Worm (Caenorhabditis elegans): ENCODE results near the gene cut-1.
A peak's percentile ranks its signal among the peaks of the same experiment; 100 is the strongest.

ce11 chrII:11283013-11283412 is 14.1 kb downstream of the cut-1 start:
- TF ChIP-seq ztf-11 (tag; optimal IDR thresholded peaks at IDR 0.05) (no peak), nhr-237 (tag; optimal IDR thresholded peaks at IDR 0.05) (no peak), nhr-28 (tag; optimal IDR thresholded peaks at IDR 0.05) (no peak), unc-62 (GFP tag; optimal IDR thresholded peaks at IDR 0.05) (peak; percentile 40), zip-8 (tag; optimal IDR thresholded peaks at IDR 0.05) (no peak), lsy-2 (tag; optimal IDR thresholded peaks at IDR 0.05) (no peak), ham-2 (GFP tag; optimal IDR thresholded peaks at IDR 0.05) (no peak), mep-1 (tag; optimal IDR thresholded peaks at IDR 0.05) (no peak), nhr-76 (tag; optimal IDR thresholded peaks at IDR 0.05) (no peak)

Measured in whole organism, mixed stage, embryonic.